Worm (Caenorhabditis elegans) whole organism, L3 larva: ENCODE measurements around the gene R160.5.

Source experiments
- mdl-1 ChIP-seq: fragments of 150-350 bp; optimal IDR thresholded peaks from 2 replicates; lab custom pipeline; 2014; ENCODE audit warnings: missing biosample characterization, missing genetic modification characterization
- mml-1 ChIP-seq: fragments of 150-350 bp; sonication (generic microtip); optimal IDR thresholded peaks from 3 replicates; lab custom pipeline; 2014; ENCODE audit warnings: missing biosample characterization, missing genetic modification characterization
- nhr-11 ChIP-seq: fragments of 150-350 bp; optimal IDR thresholded peaks from 2 replicates; lab custom pipeline; 2014; ENCODE audit warnings: missing biosample characterization, missing genetic modification characterization
- nhr-77 ChIP-seq: fragments of 150-350 bp; optimal IDR thresholded peaks from 2 replicates; lab custom pipeline; 2014; ENCODE audit warnings: missing biosample characterization, missing genetic modification characterization
- pha-4 ChIP-seq: fragments of 150-350 bp; optimal IDR thresholded peaks from 2 replicates; lab custom pipeline; 2014; ENCODE audit warnings: missing biosample characterization, missing genetic modification reagents, missing genetic modification characterization
- sea-2 ChIP-seq: fragments of 150-350 bp; sonication (generic microtip); optimal IDR thresholded peaks from 4 replicates; lab custom pipeline; 2014; ENCODE audit warnings: missing biosample characterization, missing genetic modification reagents, missing genetic modification characterization
- ztf-11 ChIP-seq: fragments of 150-350 bp; optimal IDR thresholded peaks from 2 replicates; lab custom pipeline; 2014; ENCODE audit warnings: missing biosample characterization, missing genetic modification characterization

- no peak for TF ChIP-seq nhr-77
- no peak for TF ChIP-seq mdl-1 (tag; lab: Kevin White, UChicago)
- no peak for TF ChIP-seq mml-1 (tag; lab: Kevin White, UChicago)
- TF ChIP-seq sea-2 (GFP tag; lab: Kevin White, UChicago), result no peak
- TF ChIP-seq pha-4, result no peak
- TF ChIP-seq nhr-11 (tag; lab: Kevin White, UChicago), result no peak
- no peak for TF ChIP-seq ztf-11 (tag; lab: Kevin White, UChicago)
Measured at ce11 chrX:4370756-4371155, at the start of gene R160.5.
